Worm (Caenorhabditis elegans) whole organism, early embryonic: ENCODE results near the gene F35G2.1.

Experiments
- F13C5.2 ChIP-seq: sonication (generic microtip); optimal IDR thresholded peaks from 2 replicates; lab custom pipeline; 2017; ENCODE audit warnings: mild to moderate bottlenecking, missing genetic modification characterization, inconsistent platforms, missing compliant biosample characterization
- aly-1 ChIP-seq: sonication (generic microtip); optimal IDR thresholded peaks from 2 replicates; lab custom pipeline; 2016; ENCODE audit warnings: missing genetic modification characterization, missing compliant biosample characterization
- ama-1 ChIP-seq: fragments of 150-350 bp; optimal IDR thresholded peaks from 2 replicates; lab custom pipeline; 2014
- ceh-36 ChIP-seq: sonication (generic microtip); optimal IDR thresholded peaks from 2 replicates; lab custom pipeline; 2016; ENCODE audit warnings: missing genetic modification characterization, inconsistent platforms, missing compliant biosample characterization
- ets-7 ChIP-seq: sonication (generic microtip); optimal IDR thresholded peaks from 2 replicates; lab custom pipeline; 2016; ENCODE audit warnings: missing genotype, missing genetic modification characterization, missing compliant biosample characterization
- hnd-1 ChIP-seq: sonication (generic microtip); optimal IDR thresholded peaks from 2 replicates; lab custom pipeline; 2016; ENCODE audit warnings: missing genetic modification characterization, missing compliant biosample characterization
- sea-1 ChIP-seq: fragments of 200-800 bp; sonication (Bioruptor generic); conservative IDR thresholded peaks from 2 replicates; pipeline ENCODE4 v1.3.6; 2022; ENCODE audit warnings: missing genetic modification characterization, missing compliant biosample characterization
- tra-4 ChIP-seq: sonication (generic microtip); optimal IDR thresholded peaks from 2 replicates; lab custom pipeline; 2017; ENCODE audit warnings: missing genetic modification characterization, missing compliant biosample characterization

DNA sequence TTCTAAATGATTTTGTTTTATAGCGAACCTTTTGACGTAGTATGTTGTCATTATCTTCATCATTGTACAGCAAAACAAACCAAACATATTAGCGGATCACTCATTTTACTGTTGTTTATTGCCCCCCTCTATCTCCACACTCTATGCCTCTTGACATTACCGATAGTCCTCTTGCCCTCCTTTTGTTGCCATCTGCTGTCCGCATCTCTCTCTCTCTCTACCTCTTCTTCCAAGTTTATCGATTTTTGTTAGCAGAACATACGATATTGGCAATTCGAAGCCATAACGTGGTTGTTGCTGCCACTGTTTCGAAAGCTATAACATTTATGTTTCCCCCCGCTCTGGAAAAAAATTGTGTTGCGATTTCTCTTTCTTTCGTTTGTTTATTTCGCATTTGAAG, 45.1 kb upstream of the F35G2.1 start:
- TF ChIP-seq hnd-1 (tag; lab: Kevin White, UChicago) = no peak
- no peak for TF ChIP-seq ama-1 (lab: Kevin White, UChicago)
- TF ChIP-seq ets-7 (tag; lab: Kevin White, UChicago) = no peak
- no peak for TF ChIP-seq ceh-36
- no peak for TF ChIP-seq aly-1 (tag; lab: Kevin White, UChicago)
- TF ChIP-seq F13C5.2 = no peak
- TF ChIP-seq tra-4 = no peak
- no peak for TF ChIP-seq sea-1 (GFP tag; lab: Robert Waterston, UW)
